Fruit fly (Drosophila melanogaster): ENCODE measurements around the gene tey.

Gene tey

DNA sequence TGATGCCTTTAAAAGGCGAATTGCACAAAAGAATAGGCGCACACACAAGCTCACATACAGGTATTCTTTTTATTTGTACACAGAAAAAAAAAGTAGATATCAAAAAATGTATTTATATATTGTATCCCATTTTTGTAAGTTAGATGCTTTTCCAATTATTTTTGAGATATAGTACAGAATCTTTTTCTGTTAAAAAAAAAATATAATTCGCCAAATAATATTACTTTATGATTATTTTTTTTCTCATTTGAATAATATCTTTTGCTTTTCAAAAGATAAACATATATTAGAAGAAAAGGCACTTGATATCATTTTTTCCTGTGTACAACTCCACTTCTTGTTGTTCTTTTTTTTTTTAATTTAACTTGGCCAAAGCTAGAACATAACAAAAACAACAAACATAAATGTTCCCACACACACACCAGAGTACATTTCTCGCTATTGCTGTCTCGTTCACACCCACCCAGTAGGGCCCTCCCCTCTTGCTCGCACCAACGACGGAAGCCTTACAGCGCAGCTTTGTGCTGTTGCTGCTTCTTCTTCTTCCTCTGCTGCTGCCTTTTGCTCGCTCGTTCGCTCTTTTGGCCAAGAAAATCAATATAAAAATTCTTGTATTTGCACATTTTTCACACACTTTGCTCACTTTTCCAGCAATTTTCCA is 29.0 kb downstream of the tey start (continued):
- no peak for TF ChIP-seq CG33557 (GFP tag; optimal IDR thresholded peaks at IDR 0.05)
- TF ChIP-seq CG7987 (GFP tag; optimal IDR thresholded peaks at IDR 0.05): no peak
- no peak for TF ChIP-seq Tbp (GFP tag; optimal IDR thresholded peaks at IDR 0.05)
- TF ChIP-seq HLH4C (GFP tag; IDR thresholded peaks at IDR 0.05; ENCODE audit: partially characterized antibody): no peak
- no peak for TF ChIP-seq insv (GFP tag; optimal IDR thresholded peaks at IDR 0.05)
- TF ChIP-seq Bteb2 (GFP tag; optimal IDR thresholded peaks at IDR 0.05): peak; percentile 14
- TF ChIP-seq sens (GFP tag): no peak
- TF ChIP-seq Neu2 (GFP tag; optimal IDR thresholded peaks at IDR 0.05; ENCODE audit: borderline replicate concordance): no peak
- TF ChIP-seq CG11504 (tag; optimal IDR thresholded peaks at IDR 0.05): peak; percentile 90
- peak; percentile 52 for TF ChIP-seq CG15601 (tag; optimal IDR thresholded peaks at IDR 0.05)
- peak; percentile 48 for TF ChIP-seq tap (tag; optimal IDR thresholded peaks at IDR 0.05)
- TF ChIP-seq CG8765 (GFP tag; IDR thresholded peaks at IDR 0.05): no peak
- TF ChIP-seq zen (tag; optimal IDR thresholded peaks at IDR 0.05): peak; percentile 65
- TF ChIP-seq Meics (GFP tag; optimal IDR thresholded peaks at IDR 0.05): peak; percentile 89
- no peak for TF ChIP-seq Dll (GFP tag; IDR thresholded peaks at IDR 0.05; ENCODE audit: partially characterized antibody)
- TF ChIP-seq CG11085 (GFP tag; IDR thresholded peaks at IDR 0.05): peak; percentile 67; the same call in 1 of the 2 replicates
- no peak for TF ChIP-seq CTCF (GFP tag; optimal IDR thresholded peaks at IDR 0.05)
- peak; percentile 33; the same call in 1 of the 3 replicates for TF ChIP-seq gce (GFP tag; IDR thresholded peaks at IDR 0.05)
- TF ChIP-seq CG2129 (GFP tag; IDR thresholded peaks at IDR 0.05; ENCODE audit: partially characterized antibody): no peak
- no peak for TF ChIP-seq CG34376 (GFP tag; optimal IDR thresholded peaks at IDR 0.05)
- TF ChIP-seq PHDP (tag; optimal IDR thresholded peaks at IDR 0.05): peak; percentile 87
- peak; percentile 85 for TF ChIP-seq psq (GFP tag; optimal IDR thresholded peaks at IDR 0.05)
- peak; percentile 51 for TF ChIP-seq HHEX (GFP tag; optimal IDR thresholded peaks at IDR 0.05)
- TF ChIP-seq Max (GFP tag; optimal IDR thresholded peaks at IDR 0.05): peak; percentile 1
- TF ChIP-seq dmrt11E (tag; optimal IDR thresholded peaks at IDR 0.05): peak; percentile 67
- no peak for TF ChIP-seq slp2 (GFP tag; optimal IDR thresholded peaks at IDR 0.05)
- TF ChIP-seq E2f2 (GFP tag; IDR thresholded peaks at IDR 0.05): no peak
- TF ChIP-seq NC2α (GFP tag; optimal IDR thresholded peaks at IDR 0.05): no peak
- TF ChIP-seq CG17802 (tag; optimal IDR thresholded peaks at IDR 0.05): no peak
- TF ChIP-seq nerfin-1 (tag; optimal IDR thresholded peaks at IDR 0.05): peak; percentile 69
- peak; percentile 92 for TF ChIP-seq CG10979 (tag; optimal IDR thresholded peaks at IDR 0.05)
- peak in 2 of 3 experiments; percentile 17 to 73 for TF ChIP-seq lola (GFP tag; optimal IDR thresholded peaks at IDR 0.05)
- TF ChIP-seq Gsc (GFP tag; IDR thresholded peaks at IDR 0.05): no peak
- peak; percentile 84 for TF ChIP-seq E2f1 (GFP tag; IDR thresholded peaks at IDR 0.05)
- TF ChIP-seq Dek (tag; optimal IDR thresholded peaks at IDR 0.05): peak; percentile 84
- TF ChIP-seq Opbp (GFP tag; IDR thresholded peaks at IDR 0.05; ENCODE audit: partially characterized antibody): no peak
- TF ChIP-seq CG10274 (GFP tag; optimal IDR thresholded peaks at IDR 0.05): no peak
- no peak for TF ChIP-seq Side (GFP tag; optimal IDR thresholded peaks at IDR 0.05)
- TF ChIP-seq CG2875 (GFP tag; optimal IDR thresholded peaks at IDR 0.05): peak; percentile 32
- no peak for TF ChIP-seq fd64A (GFP tag; optimal IDR thresholded peaks at IDR 0.05)
- TF ChIP-seq CG10654 (GFP tag; optimal IDR thresholded peaks at IDR 0.05): peak; percentile 63
- TF ChIP-seq ci (GFP tag; IDR thresholded peaks at IDR 0.05): peak; percentile 10; the same call in 1 of the 3 replicates
- peak; percentile 67 for TF ChIP-seq sim (GFP tag; IDR thresholded peaks at IDR 0.05)
- TF ChIP-seq CG11398 (GFP tag; optimal IDR thresholded peaks at IDR 0.05): no peak
- TF ChIP-seq CG8281 (tag; optimal IDR thresholded peaks at IDR 0.05): peak; percentile 59
- TF ChIP-seq CHES-1-like (GFP tag; optimal IDR thresholded peaks at IDR 0.05): no peak
- no peak for TF ChIP-seq CG16779 (GFP tag; IDR thresholded peaks at IDR 0.05)
- TF ChIP-seq fd3F (GFP tag; optimal IDR thresholded peaks at IDR 0.05): peak; percentile 62
- TF ChIP-seq stc (GFP tag; IDR thresholded peaks at IDR 0.05): peak; percentile 70
- no peak for TF ChIP-seq pho (GFP tag; optimal IDR thresholded peaks at IDR 0.05)
